Worm (Caenorhabditis elegans): ENCODE measurements around the gene lis-1.

lis-1 gene

DNA sequence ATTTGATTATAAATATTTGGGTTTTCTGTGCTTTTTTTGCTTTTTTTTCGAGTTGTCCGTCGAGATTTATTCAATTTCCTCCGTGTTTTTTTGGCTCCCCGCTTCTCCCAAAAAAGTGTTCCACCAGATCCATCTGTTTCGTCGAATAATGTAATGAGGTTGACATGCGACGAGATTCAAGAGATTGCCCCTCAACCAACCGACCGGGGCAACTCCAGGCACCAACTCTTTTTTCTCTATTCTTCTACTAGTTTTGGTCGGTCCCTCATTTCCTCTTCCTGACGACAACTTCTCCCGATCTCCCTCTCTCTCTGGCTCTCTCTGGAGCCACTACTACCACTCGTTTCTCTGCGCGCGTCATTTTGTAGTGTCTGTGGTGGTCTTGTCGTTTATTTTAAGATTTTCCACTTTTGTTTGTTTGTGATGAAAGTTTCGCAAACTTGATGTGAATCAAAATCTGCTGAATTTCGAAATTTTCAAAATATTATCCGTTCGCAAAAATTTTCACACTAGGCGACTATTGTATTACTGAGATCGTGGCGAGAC lies 28.7 kb downstream of the lis-1 start:
- no peak for TF ChIP-seq ceh-16 (tag; optimal IDR thresholded peaks at IDR 0.05)
- peak; percentile 19 for TF ChIP-seq nfya-1 (tag; optimal IDR thresholded peaks at IDR 0.05; ENCODE audit: insufficient read depth)
- TF ChIP-seq lin-39 (tag; optimal IDR thresholded peaks at IDR 0.05): peak; percentile 50

DNA sequence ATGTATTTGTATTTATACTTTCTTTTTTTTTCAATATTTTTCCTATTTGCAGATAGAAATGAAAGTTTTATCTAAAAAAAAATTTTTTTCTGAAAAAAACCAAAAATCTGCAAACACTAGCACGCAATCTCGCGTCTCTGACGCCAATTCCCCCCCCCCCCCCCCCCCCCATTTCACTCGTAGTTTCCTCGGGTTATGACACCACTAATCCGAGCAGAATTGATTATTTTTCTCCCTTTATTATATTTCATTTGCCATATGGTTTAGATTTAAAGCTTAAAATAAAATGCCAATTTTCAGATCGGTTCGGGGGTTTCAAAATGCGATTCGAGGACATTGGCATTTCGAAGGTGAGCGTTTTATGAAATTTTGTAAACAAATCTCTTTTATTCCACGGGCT lies 29.7 kb downstream of the lis-1 start, which contains the start of gene mtm-6:
Gene mtm-6 (plus strand): TSS at position 301 of the 400 bp plus-strand sequence.
- TF ChIP-seq fkh-10 (GFP tag; optimal IDR thresholded peaks at IDR 0.05): no peak
- TF ChIP-seq hmg-11 (tag; optimal IDR thresholded peaks at IDR 0.05): peak; percentile 11
- TF ChIP-seq elt-2 (tag; optimal IDR thresholded peaks at IDR 0.05): peak; percentile 22
- TF ChIP-seq lsy-12 (tag; optimal IDR thresholded peaks at IDR 0.05): peak; percentile 24
- no peak for TF ChIP-seq nhr-11 (tag; optimal IDR thresholded peaks at IDR 0.05)
- no peak for TF ChIP-seq ceh-82 (tag; optimal IDR thresholded peaks at IDR 0.05)

DNA sequence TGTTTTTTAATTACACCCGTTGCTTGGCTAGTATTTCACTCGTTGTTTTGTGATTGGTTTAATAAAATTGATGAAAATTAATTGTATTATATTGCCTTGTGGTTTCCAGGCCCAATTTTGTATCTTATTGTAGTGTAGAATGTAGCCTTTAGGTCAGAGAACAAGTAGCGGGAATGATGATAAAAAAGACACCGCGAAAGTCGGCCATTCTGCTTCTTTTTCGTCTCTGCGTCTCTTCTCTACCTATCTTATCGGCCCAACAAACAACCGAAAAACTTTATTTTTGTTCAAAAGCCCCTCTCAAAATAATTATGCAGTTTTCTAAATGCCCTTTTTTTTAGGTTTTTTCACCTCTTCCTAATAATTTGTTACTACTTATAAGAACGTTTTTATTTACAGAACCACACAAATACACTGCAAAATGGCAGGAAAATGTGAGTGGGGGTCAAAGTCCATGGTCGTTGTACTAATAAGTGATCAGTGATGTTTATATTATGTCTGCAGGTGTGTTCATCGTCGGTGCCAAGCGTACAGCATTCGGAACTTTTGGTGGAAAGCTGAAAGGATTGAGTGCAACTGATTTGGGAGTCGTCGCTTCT lies 31.9 kb downstream of the lis-1 start, which contains the start of gene acaa-2:
Gene acaa-2 (plus strand): TSS at position 400 of the 599 bp plus-strand sequence.
- no peak for TF ChIP-seq nhr-76 (tag; optimal IDR thresholded peaks at IDR 0.05)
- TF ChIP-seq nhr-25 (tag; optimal IDR thresholded peaks at IDR 0.05): peak; percentile 35
- TF ChIP-seq lin-15B (tag; optimal IDR thresholded peaks at IDR 0.05): peak; percentile 0
- peak; percentile 56 for TF ChIP-seq elt-2 (tag; optimal IDR thresholded peaks at IDR 0.05)
- TF ChIP-seq nfya-1 (tag; optimal IDR thresholded peaks at IDR 0.05; ENCODE audit: insufficient read depth): peak; percentile 40
- TF ChIP-seq hmg-11 (tag; optimal IDR thresholded peaks at IDR 0.05): peak; percentile 34
- peak; percentile 93 for TF ChIP-seq skn-1 (tag; optimal IDR thresholded peaks at IDR 0.05)
- no peak for TF ChIP-seq ztf-11 (tag; optimal IDR thresholded peaks at IDR 0.05)
- no peak for TF ChIP-seq daf-12 (tag; optimal IDR thresholded peaks at IDR 0.05)

DNA sequence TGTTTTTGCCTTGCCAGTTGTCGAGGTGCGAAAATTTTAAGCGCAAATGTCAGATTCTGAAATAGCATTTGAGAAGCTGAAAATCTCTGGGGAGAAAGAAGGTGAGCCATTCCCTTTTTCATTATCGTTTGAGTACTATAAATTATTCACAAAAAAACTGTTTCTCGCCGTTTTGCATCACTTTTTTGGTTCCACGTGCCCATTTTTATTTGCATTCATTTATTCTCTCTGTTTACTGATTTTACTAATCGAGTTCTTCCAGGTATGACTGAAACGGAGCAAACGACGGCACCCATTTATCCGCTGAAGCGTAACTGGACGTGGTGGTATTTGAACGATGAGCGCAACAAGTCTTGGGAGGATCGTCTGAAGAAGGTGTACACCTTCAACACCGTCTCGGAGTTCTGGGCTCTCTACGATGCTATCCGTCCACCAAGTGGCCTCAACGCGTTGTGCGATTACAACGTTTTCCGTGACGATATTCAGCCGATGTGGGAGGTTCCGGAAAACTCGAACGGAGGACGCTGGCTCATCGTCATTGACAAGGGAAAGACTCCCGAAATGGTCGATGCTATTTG lies 32.9 kb downstream of the lis-1 start:
- TF ChIP-seq unc-62 (GFP tag; optimal IDR thresholded peaks at IDR 0.05): no peak
- no peak for TF ChIP-seq egl-5 (tag; optimal IDR thresholded peaks at IDR 0.05)
- TF ChIP-seq lin-39 (tag; optimal IDR thresholded peaks at IDR 0.05): no peak
- no peak for TF ChIP-seq nhr-12 (tag; optimal IDR thresholded peaks at IDR 0.05)
- TF ChIP-seq ztf-4 (tag; optimal IDR thresholded peaks at IDR 0.05): no peak

DNA sequence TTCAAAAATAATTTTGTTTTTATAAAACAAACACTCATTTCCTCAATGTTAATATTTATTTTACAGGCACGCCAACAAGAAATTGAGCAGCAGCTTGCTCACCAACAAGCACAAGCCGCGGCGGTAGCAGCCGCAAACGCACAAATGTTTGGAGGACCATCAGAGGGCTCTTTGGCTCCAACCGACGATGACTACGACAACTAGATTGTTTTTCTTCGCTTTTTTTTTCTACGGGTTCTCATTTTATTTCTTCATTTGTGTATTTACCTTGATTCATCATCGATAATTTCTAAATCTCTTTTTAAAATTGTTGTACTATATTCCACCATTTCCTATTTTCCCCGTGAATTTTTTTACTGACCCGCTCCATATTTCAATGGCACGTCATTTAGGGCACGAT lies 33.4 kb downstream of the lis-1 start, which contains the start of gene ife-1:
Gene ife-1 (plus strand): TSS at position 301 of the 400 bp plus-strand sequence.
- TF ChIP-seq nhr-77 (tag; optimal IDR thresholded peaks at IDR 0.05): no peak
- no peak for TF ChIP-seq ama-1 (optimal IDR thresholded peaks at IDR 0.05)
- no peak for TF ChIP-seq fkh-10 (GFP tag; optimal IDR thresholded peaks at IDR 0.05)
- no peak for TF ChIP-seq eor-1 (tag; optimal IDR thresholded peaks at IDR 0.05)
- no peak for TF ChIP-seq elt-3 (tag; optimal IDR thresholded peaks at IDR 0.05)
- no peak for TF ChIP-seq tbx-2 (tag; optimal IDR thresholded peaks at IDR 0.05)
- TF ChIP-seq nhr-28 (tag; optimal IDR thresholded peaks at IDR 0.05): no peak
- TF ChIP-seq nhr-12 (tag; optimal IDR thresholded peaks at IDR 0.05): no peak
- no peak for TF ChIP-seq ztf-4 (tag; optimal IDR thresholded peaks at IDR 0.05)
- TF ChIP-seq mml-1 (tag; optimal IDR thresholded peaks at IDR 0.05): no peak
- no peak for TF ChIP-seq ceh-9 (tag; optimal IDR thresholded peaks at IDR 0.05)
- TF ChIP-seq lin-39 (tag; optimal IDR thresholded peaks at IDR 0.05): no peak
- TF ChIP-seq elt-2 (tag; optimal IDR thresholded peaks at IDR 0.05): no peak
- no peak for TF ChIP-seq nhr-67 (tag; optimal IDR thresholded peaks at IDR 0.05)
- no peak for TF ChIP-seq aly-2 (tag; optimal IDR thresholded peaks at IDR 0.05)
- no peak for TF ChIP-seq pha-4 (tag; optimal IDR thresholded peaks at IDR 0.05)
- TF ChIP-seq snpc-4 (tag; optimal IDR thresholded peaks at IDR 0.05): no peak
